Worm (Caenorhabditis elegans) whole organism, late embryonic: ENCODE results near the gene cdh-3.

ENCODE experiments used
- ama-1 ChIP-seq: fragments of 150-350 bp; optimal IDR thresholded peaks from 2 replicates; lab custom pipeline; 2014
- che-1 ChIP-seq: sonication (generic microtip); optimal IDR thresholded peaks from 2 replicates; lab custom pipeline; 2016; ENCODE audit warnings: mild to moderate bottlenecking, missing genetic modification characterization, missing compliant biosample characterization
- hlh-15 ChIP-seq: sonication (generic microtip); optimal IDR thresholded peaks from 2 replicates; lab custom pipeline; 2016; ENCODE audit warnings: missing genetic modification characterization, missing compliant biosample characterization
- nhr-11 ChIP-seq: fragments of 150-350 bp; optimal IDR thresholded peaks from 2 replicates; lab custom pipeline; 2014; ENCODE audit warnings: missing biosample characterization, missing genetic modification characterization
- pqm-1 ChIP-seq: sonication (generic microtip); optimal IDR thresholded peaks from 2 replicates; lab custom pipeline; 2016; ENCODE audit warnings: missing genetic modification characterization, missing compliant biosample characterization

ce11 chrIII:7716550-7716949 lies 37.7 kb downstream of the cdh-3 start:
- TF ChIP-seq hlh-15 (tag; lab: Kevin White, UChicago) (no peak), ama-1 (lab: Kevin White, UChicago) (no peak), che-1 (no peak), nhr-11 (no peak), pqm-1 (tag; lab: Kevin White, UChicago) (no peak)
